Worm (Caenorhabditis elegans): ENCODE results near the gene C01G5.25.

DNA sequence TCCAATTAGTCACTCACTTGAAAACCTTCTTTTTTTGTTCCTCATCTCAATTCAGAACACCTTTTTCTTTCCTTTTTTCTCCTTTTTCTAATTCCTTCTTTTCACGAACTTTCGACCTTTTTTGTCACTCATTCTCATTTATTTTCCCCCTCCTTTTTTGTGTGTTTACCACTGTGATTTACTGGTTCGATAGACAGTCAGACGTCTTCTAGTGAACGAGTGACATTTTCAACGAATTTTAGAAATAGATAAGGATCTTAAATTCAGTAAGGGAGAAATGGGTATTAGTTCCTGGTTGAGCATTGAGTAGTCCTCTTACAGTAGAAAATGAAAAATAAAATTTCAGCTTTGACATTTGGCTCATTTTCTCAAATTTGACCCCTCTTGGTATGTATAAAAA lies 49.6 kb upstream of the C01G5.25 start:
- TF ChIP-seq tbx-11 (GFP tag; IDR thresholded peaks at IDR 0.05) = no peak
- TF ChIP-seq hnd-1 (tag; optimal IDR thresholded peaks at IDR 0.05) = no peak
- no peak for TF ChIP-seq scrt-1 (GFP tag; IDR thresholded peaks at IDR 0.05)
- no peak for TF ChIP-seq ama-1 (optimal IDR thresholded peaks at IDR 0.05)
- TF ChIP-seq hmg-4 (GFP tag; optimal IDR thresholded peaks at IDR 0.05) = no peak
- no peak for TF ChIP-seq ets-7 (tag; optimal IDR thresholded peaks at IDR 0.05)
- no peak for TF ChIP-seq tra-4 (tag; optimal IDR thresholded peaks at IDR 0.05)
